Fruit fly (Drosophila melanogaster): Measurements from ENCODE around the gene CG33170.
A peak's percentile ranks its signal among the peaks of the same experiment; 100 is the strongest.

The CG33170 gene

dm6 chr3L:22865061-22865418 lies 640 bp downstream of the CG33170 start (continued):
- TF ChIP-seq jing (GFP tag; optimal IDR thresholded peaks at IDR 0.05) (no peak), CG34224 (GFP tag; IDR thresholded peaks at IDR 0.05; ENCODE audit: partially characterized antibody) (no peak), hth (optimal IDR thresholded peaks at IDR 0.05) (no peak), CG7745 (tag; optimal IDR thresholded peaks at IDR 0.05) (no peak), tin (GFP tag; optimal IDR thresholded peaks at IDR 0.05) (peak; percentile 31), CG17359 (tag; optimal IDR thresholded peaks at IDR 0.05) (peak; percentile 74), CG30020 (tag; optimal IDR thresholded peaks at IDR 0.05) (peak; percentile 22), Ssrp (tag; optimal IDR thresholded peaks at IDR 0.05) (peak; percentile 67), ssp (GFP tag; IDR thresholded peaks at IDR 0.05) (0 out of 2 replicates have a peak, but pooled peaks have one; percentile 15), fd96Cb (tag; optimal IDR thresholded peaks at IDR 0.05) (peak; percentile 54), CG3847 (GFP tag; IDR thresholded peaks at IDR 0.05) (peak; percentile 70), CG4707 (GFP tag; optimal IDR thresholded peaks at IDR 0.05) (peak; percentile 30), lmd (GFP tag; IDR thresholded peaks at IDR 0.05) (peak; percentile 64), CG10267 (tag; optimal IDR thresholded peaks at IDR 0.05) (no peak), CG2129 (GFP tag; IDR thresholded peaks at IDR 0.05; ENCODE audit: partially characterized antibody) (no peak), CG17802 (tag; optimal IDR thresholded peaks at IDR 0.05) (no peak), CG5953 (GFP tag; IDR thresholded peaks at IDR 0.05) (peak; percentile 39; the same call in 1 of the 2 replicates), Atf-2 (GFP tag; optimal IDR thresholded peaks at IDR 0.05) (no peak), eyg (GFP tag; optimal IDR thresholded peaks at IDR 0.05) (no peak), Stat92E (GFP tag; optimal IDR thresholded peaks at IDR 0.05) (no peak), twi (tag; optimal IDR thresholded peaks at IDR 0.05) (peak; percentile 6), CG7357 (GFP tag; IDR thresholded peaks at IDR 0.05) (no peak), Atf6 (GFP tag; IDR thresholded peaks at IDR 0.05) (peak; percentile 81), CG18599 (GFP tag; optimal IDR thresholded peaks at IDR 0.05) (peak; percentile 64), Gsc (GFP tag; IDR thresholded peaks at IDR 0.05) (no peak), CG11093 (GFP tag; IDR thresholded peaks at IDR 0.05) (0 out of 3 replicates have a peak, but pooled peaks have one; percentile 34), ftz-f1 (GFP tag; optimal IDR thresholded peaks at IDR 0.05) (no peak), CG13894 (tag; optimal IDR thresholded peaks at IDR 0.05) (peak; percentile 37), trh (GFP tag; optimal IDR thresholded peaks at IDR 0.05) (peak; percentile 29), ara (GFP tag; IDR thresholded peaks at IDR 0.05) (peak; percentile 15; the same call in 1 of the 2 replicates), bigmax (GFP tag; optimal IDR thresholded peaks at IDR 0.05) (no peak), CG7786 (GFP tag; optimal IDR thresholded peaks at IDR 0.05) (no peak), CG34376 (GFP tag; optimal IDR thresholded peaks at IDR 0.05) (no peak), ash1 (GFP tag; optimal IDR thresholded peaks at IDR 0.05) (no peak), Rfx (GFP tag; IDR thresholded peaks at IDR 0.05) (peak; percentile 73), CG12236 (GFP tag; optimal IDR thresholded peaks at IDR 0.05) (no peak), CG4730 (GFP tag; IDR thresholded peaks at IDR 0.05) (peak; percentile 52; the same call in 1 of the 2 replicates), chif (GFP tag; optimal IDR thresholded peaks at IDR 0.05) (no peak)

- TF ChIP-seq Asciz (GFP tag; optimal IDR thresholded peaks at IDR 0.05) (no peak), Lpt (GFP tag; optimal IDR thresholded peaks at IDR 0.05) (no peak), GATAe (GFP tag; conservative IDR thresholded peaks at IDR 0.05) (no peak), nerfin-1 (tag; optimal IDR thresholded peaks at IDR 0.05) (peak; percentile 14), CG18011 (GFP tag; optimal IDR thresholded peaks at IDR 0.05) (peak; percentile 84), Mrtf (GFP tag; IDR thresholded peaks at IDR 0.05) (no peak), dm (GFP tag; optimal IDR thresholded peaks at IDR 0.05) (peak; percentile 3), HLH54F (GFP tag; optimal IDR thresholded peaks at IDR 0.05) (peak; percentile 62), fu2 (GFP tag; optimal IDR thresholded peaks at IDR 0.05) (peak; percentile 30), CG8290 (GFP tag; optimal IDR thresholded peaks at IDR 0.05) (no peak), CG8290 (tag; optimal IDR thresholded peaks at IDR 0.05) (peak in 1 of 2 experiments; percentile 73), Pdp1 (GFP tag; optimal IDR thresholded peaks at IDR 0.05) (peak; percentile 39 to 72), zen (tag; optimal IDR thresholded peaks at IDR 0.05) (peak; percentile 44), CG11560 (tag; IDR thresholded peaks at IDR 0.05) (no peak), CG10366 (GFP tag; IDR thresholded peaks at IDR 0.05) (peak; percentile 31; the same call in 1 of the 2 replicates), CG12942 (GFP tag; optimal IDR thresholded peaks at IDR 0.05) (peak; percentile 23)
These were observed 3.7 kb downstream of the CG33170 start, which contains the start of gene EMC4 for dm6 chr3L:22868070-22868469. TSS of gene EMC4 (minus strand) at chr3L:22868243.

Data from whole organism, embryonic.